Fruit fly (Drosophila melanogaster) whole organism: Measurements from ENCODE around the gene CG3457.

Source experiments
- CG8478 ChIP-seq: fragments of >200 bp; optimal IDR thresholded peaks from 2 replicates; lab custom pipeline; 2018; ENCODE audit warnings: inconsistent platforms
- Dll ChIP-seq: fragments of >200 bp; optimal IDR thresholded peaks from 2 replicates; lab custom pipeline; 2017
- EcR ChIP-seq, 2 experiments: fragments of >200 bp; optimal IDR thresholded peaks; 2 replicates each; lab custom pipeline; 2017; ENCODE audit warnings: missing biosample characterization in 2 of 2, missing genetic modification characterization in 2 of 2, missing genetic modification reagents in 2 of 2
- pan ChIP-seq: fragments of >200 bp; optimal IDR thresholded peaks from 2 replicates; lab custom pipeline; 2017
- psq ChIP-seq: fragments of >200 bp; optimal IDR thresholded peaks from 2 replicates; lab custom pipeline; 2017
- usp ChIP-seq: fragments of >200 bp; optimal IDR thresholded peaks from 2 replicates; lab custom pipeline; 2017; ENCODE audit warnings: missing biosample characterization, missing genetic modification characterization, mixed read lengths

The CG3457 gene

dm6 chrX:2146574-2146973 is 41.0 kb upstream of the CG3457 start:
- TF ChIP-seq psq (lab: Kevin White, UChicago) = no peak
- TF ChIP-seq usp (GFP tag; lab: Kevin White, UChicago) = no peak
- TF ChIP-seq CG8478 = no peak
- TF ChIP-seq EcR (GFP tag; optimal IDR thresholded peaks at IDR 0.05; lab: Kevin White, UChicago) = no peak
- no peak for TF ChIP-seq Dll (lab: Kevin White, UChicago)
- TF ChIP-seq pan = no peak

- TF ChIP-seq psq (lab: Kevin White, UChicago) (no peak), pan (no peak), Dll (lab: Kevin White, UChicago) (no peak), EcR (GFP tag; optimal IDR thresholded peaks at IDR 0.05; lab: Kevin White, UChicago) (no peak), CG8478 (no peak)
These were observed 40.1 kb upstream of the CG3457 start for dm6 chrX:2147475-2147874.

- TF ChIP-seq usp (GFP tag; lab: Kevin White, UChicago) (no peak), pan (no peak), Dll (lab: Kevin White, UChicago) (no peak), CG8478 (no peak), EcR (GFP tag; optimal IDR thresholded peaks at IDR 0.05; lab: Kevin White, UChicago) (no peak), psq (lab: Kevin White, UChicago) (no peak)
These were observed 38.9 kb upstream of the CG3457 start for dm6 chrX:2148671-2149070.

- TF ChIP-seq CG8478 (no peak), psq (lab: Kevin White, UChicago) (no peak), pan (no peak), EcR (GFP tag; optimal IDR thresholded peaks at IDR 0.05; lab: Kevin White, UChicago) (no peak), usp (GFP tag; lab: Kevin White, UChicago) (no peak), Dll (lab: Kevin White, UChicago) (no peak)
These were observed 38.1 kb upstream of the CG3457 start, which contains the start of gene bcn92 for dm6 chrX:2149478-2149877. bcn92 (minus strand) TSS chrX:2149647.

- TF ChIP-seq EcR (GFP tag; optimal IDR thresholded peaks at IDR 0.05; lab: Kevin White, UChicago) (no peak), CG8478 (peak; percentile 66), psq (lab: Kevin White, UChicago) (no peak), Dll (lab: Kevin White, UChicago) (peak; percentile 74), pan (no peak)
These were observed 31.8 kb upstream of the CG3457 start for dm6 chrX:2155868-2156267.

dm6 chrX:2157929-2158610 is 29.6 kb upstream of the CG3457 start:
- TF ChIP-seq CG8478 (peak; percentile 95), Dll (lab: Kevin White, UChicago) (peak; percentile 25), EcR (GFP tag; optimal IDR thresholded peaks at IDR 0.05; lab: Kevin White, UChicago) (no peak)

- TF ChIP-seq Dll (lab: Kevin White, UChicago) (no peak), psq (lab: Kevin White, UChicago) (no peak), usp (GFP tag; lab: Kevin White, UChicago) (no peak), EcR (GFP tag; optimal IDR thresholded peaks at IDR 0.05; lab: Kevin White, UChicago) (no peak), CG8478 (no peak), pan (no peak)
These were observed 28.9 kb upstream of the CG3457 start, which contains the start of gene wapl for dm6 chrX:2158668-2159163. wapl (minus strand) TSS chrX:2158983.

- no peak for TF ChIP-seq pan
- no peak for TF ChIP-seq EcR (GFP tag; optimal IDR thresholded peaks at IDR 0.05; lab: Kevin White, UChicago)
- no peak for TF ChIP-seq Dll (lab: Kevin White, UChicago)
- TF ChIP-seq psq (lab: Kevin White, UChicago) = no peak
- TF ChIP-seq usp (GFP tag; lab: Kevin White, UChicago) = no peak
- no peak for TF ChIP-seq CG8478
These were observed 26.6 kb upstream of the CG3457 start for dm6 chrX:2161020-2161419.

- TF ChIP-seq EcR (GFP tag; optimal IDR thresholded peaks at IDR 0.05; lab: Kevin White, UChicago) = no peak
- TF ChIP-seq CG8478 = no peak
- no peak for TF ChIP-seq psq (lab: Kevin White, UChicago)
- no peak for TF ChIP-seq Dll (lab: Kevin White, UChicago)
- TF ChIP-seq pan = no peak
- TF ChIP-seq usp (GFP tag; lab: Kevin White, UChicago) = no peak
These were observed 25.3 kb upstream of the CG3457 start, which contains the start of the genes Cyp4d1 and CG3630 for dm6 chrX:2162130-2162907. Cyp4d1 (minus strand) TSS chrX:2162180. CG3630 (plus strand) TSS chrX:2162196.

dm6 chrX:2163358-2163757 is 24.3 kb upstream of the CG3457 start:
- no peak for TF ChIP-seq psq (lab: Kevin White, UChicago)
- no peak for TF ChIP-seq usp (GFP tag; lab: Kevin White, UChicago)
- TF ChIP-seq CG8478 = no peak
- no peak for TF ChIP-seq EcR (GFP tag; optimal IDR thresholded peaks at IDR 0.05; lab: Kevin White, UChicago)
- no peak for TF ChIP-seq pan
- no peak for TF ChIP-seq Dll (lab: Kevin White, UChicago)

dm6 chrX:2165394-2165793 is 22.2 kb upstream of the CG3457 start:
- no peak for TF ChIP-seq pan
- no peak for TF ChIP-seq psq (lab: Kevin White, UChicago)
- TF ChIP-seq CG8478 = no peak

- no peak for TF ChIP-seq CG8478
- no peak for TF ChIP-seq psq (lab: Kevin White, UChicago)
- no peak for TF ChIP-seq Dll (lab: Kevin White, UChicago)
- no peak for TF ChIP-seq EcR (GFP tag; optimal IDR thresholded peaks at IDR 0.05; lab: Kevin White, UChicago)
- TF ChIP-seq usp (GFP tag; lab: Kevin White, UChicago) = no peak
- TF ChIP-seq pan = no peak
These were observed 21.5 kb upstream of the CG3457 start for dm6 chrX:2166129-2166528.
